Worm (Caenorhabditis elegans): ENCODE measurements around the gene ttr-45.
A peak's percentile ranks its signal among the peaks of the same experiment; 100 is the strongest.

Gene ttr-45

ce11 chrIV:13297746-13298145, 43.7 kb downstream of the ttr-45 start, which contains the start of the genes Y67H2A.2 and micu-1:
Y67H2A.2 (minus strand) TSS chrIV:13297819.
micu-1 (plus strand) TSS chrIV:13297926.
- TF ChIP-seq egl-27 (tag; optimal IDR thresholded peaks at IDR 0.05) (peak; percentile 17), unc-55 (GFP tag; optimal IDR thresholded peaks at IDR 0.05) (peak; percentile 90), F13H6.1 (tag; optimal IDR thresholded peaks at IDR 0.05) (peak; percentile 39), mab-5 (tag; optimal IDR thresholded peaks at IDR 0.05) (peak; percentile 27), nhr-11 (tag; optimal IDR thresholded peaks at IDR 0.05) (no peak), lin-13 (GFP tag; optimal IDR thresholded peaks at IDR 0.05) (peak; percentile 57), skn-1 (tag; optimal IDR thresholded peaks at IDR 0.05) (no peak), crh-2 (tag; optimal IDR thresholded peaks at IDR 0.05) (peak; percentile 81), ama-1 (optimal IDR thresholded peaks at IDR 0.05) (peak; percentile 56), lsy-2 (tag; optimal IDR thresholded peaks at IDR 0.05) (peak; percentile 82 to 87), nhr-21 (tag; optimal IDR thresholded peaks at IDR 0.05) (peak; percentile 42), gmeb-1 (tag; optimal IDR thresholded peaks at IDR 0.05) (peak; percentile 67), alr-1 (tag; optimal IDR thresholded peaks at IDR 0.05) (no peak), C34F6.9 (tag; optimal IDR thresholded peaks at IDR 0.05) (peak; percentile 81), blmp-1 (tag; optimal IDR thresholded peaks at IDR 0.05; ENCODE audit: insufficient read depth) (no peak), sma-3 (GFP tag; optimal IDR thresholded peaks at IDR 0.05) (peak; percentile 53), fos-1 (tag; optimal IDR thresholded peaks at IDR 0.05) (peak; percentile 4), lin-39 (tag; optimal IDR thresholded peaks at IDR 0.05) (no peak), nhr-129 (tag; optimal IDR thresholded peaks at IDR 0.05) (peak; percentile 86), ztf-4 (tag; optimal IDR thresholded peaks at IDR 0.05) (peak; percentile 42), sma-9 (GFP tag; optimal IDR thresholded peaks at IDR 0.05) (peak; percentile 39), sma-9 (tag; optimal IDR thresholded peaks at IDR 0.05) (no peak), elt-1 (tag; optimal IDR thresholded peaks at IDR 0.05) (no peak), lin-11 (tag; optimal IDR thresholded peaks at IDR 0.05) (peak; percentile 82), ztf-11 (tag; optimal IDR thresholded peaks at IDR 0.05) (no peak), mdl-1 (tag; optimal IDR thresholded peaks at IDR 0.05) (no peak), dmd-4 (tag; optimal IDR thresholded peaks at IDR 0.05) (no peak), snpc-4 (tag; optimal IDR thresholded peaks at IDR 0.05) (peak; percentile 33), nhr-25 (tag; optimal IDR thresholded peaks at IDR 0.05) (peak; percentile 60)

DNA sequence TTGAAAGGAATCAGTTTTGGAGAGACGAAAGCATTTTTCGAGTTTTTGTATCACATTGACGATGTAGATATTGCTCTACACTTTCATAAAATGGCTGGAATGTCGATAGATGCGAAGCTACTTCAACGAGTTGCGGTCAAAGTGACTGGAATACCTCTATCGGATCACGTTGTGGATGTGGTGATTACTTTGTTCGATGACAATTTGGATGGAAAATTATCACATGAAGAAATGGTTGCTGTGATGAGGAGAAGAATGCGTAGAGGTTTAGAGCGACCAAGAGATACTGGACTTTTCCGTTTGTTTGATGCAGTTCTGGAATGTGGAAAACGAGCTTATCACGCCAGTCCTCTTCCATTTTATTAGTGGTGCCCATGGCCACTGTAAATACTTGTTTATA, 45.6 kb downstream of the ttr-45 start:
- TF ChIP-seq lsy-2 (tag; optimal IDR thresholded peaks at IDR 0.05) (no peak), zag-1 (tag; optimal IDR thresholded peaks at IDR 0.05) (no peak), unc-55 (GFP tag; optimal IDR thresholded peaks at IDR 0.05) (no peak), lin-39 (tag; optimal IDR thresholded peaks at IDR 0.05) (no peak)

DNA sequence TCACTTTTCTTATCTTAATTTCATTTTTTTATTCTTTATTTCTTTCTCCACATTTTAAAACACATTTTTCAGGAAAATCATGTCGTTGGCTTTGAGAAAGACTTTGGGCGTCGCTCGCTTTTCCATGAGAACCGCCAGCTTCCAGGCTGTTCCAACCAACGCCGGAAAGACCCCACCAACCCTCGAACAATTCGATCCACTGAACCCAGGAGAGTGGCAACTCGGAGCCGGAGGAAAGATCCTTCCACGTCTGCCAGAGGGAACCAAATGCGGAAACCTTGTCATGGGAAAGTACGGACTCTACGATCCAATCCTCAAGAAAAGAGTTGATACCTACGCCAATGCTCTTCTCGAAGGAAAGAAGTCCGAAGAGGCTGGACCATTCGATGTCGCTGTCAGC, 46.1 kb downstream of the ttr-45 start, which contains the start of gene kdp-1:
TSS of gene kdp-1 (plus strand) at position 80 of the 400 bp plus-strand sequence.
- TF ChIP-seq alr-1 (tag; optimal IDR thresholded peaks at IDR 0.05) (no peak), lin-13 (GFP tag; optimal IDR thresholded peaks at IDR 0.05) (peak; percentile 9)

DNA sequence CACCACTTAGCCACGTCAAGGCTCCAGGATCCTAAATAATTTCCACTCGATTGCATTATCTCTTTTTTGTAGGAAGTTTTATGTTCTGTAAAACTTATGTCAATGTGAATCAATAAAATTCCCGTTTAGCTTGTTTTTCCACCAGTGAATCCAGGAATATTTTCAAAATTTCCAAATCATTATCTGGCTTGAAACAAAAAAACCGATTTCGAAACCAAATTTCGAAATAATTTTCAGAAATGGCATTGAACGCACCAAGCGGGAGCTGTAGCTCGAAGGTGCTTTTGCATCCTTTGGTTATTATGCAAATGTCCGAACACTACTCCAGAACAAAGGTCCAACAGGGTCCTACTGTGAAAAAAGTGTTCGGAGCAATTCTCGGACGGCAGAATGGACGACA, 46.6 kb downstream of the ttr-45 start, which contains the start of gene csn-6:
TSS of gene csn-6 (plus strand) at position 234 of the 400 bp plus-strand sequence.
- no peak for TF ChIP-seq sma-9 (GFP tag; optimal IDR thresholded peaks at IDR 0.05)
- TF ChIP-seq sma-9 (tag; optimal IDR thresholded peaks at IDR 0.05) = no peak
- no peak for TF ChIP-seq C34F6.9 (tag; optimal IDR thresholded peaks at IDR 0.05)
- TF ChIP-seq nhr-237 (tag; optimal IDR thresholded peaks at IDR 0.05) = no peak
- TF ChIP-seq elt-1 (tag; optimal IDR thresholded peaks at IDR 0.05) = no peak
- no peak for TF ChIP-seq lin-13 (GFP tag; optimal IDR thresholded peaks at IDR 0.05)
- TF ChIP-seq lsy-2 (tag; optimal IDR thresholded peaks at IDR 0.05) = no peak
- TF ChIP-seq sma-3 (GFP tag; optimal IDR thresholded peaks at IDR 0.05) = no peak
- no peak for TF ChIP-seq F13H6.1 (tag; optimal IDR thresholded peaks at IDR 0.05)
- no peak for TF ChIP-seq aly-2 (tag; optimal IDR thresholded peaks at IDR 0.05)
- no peak for TF ChIP-seq Y55F3AM.14 (GFP tag; optimal IDR thresholded peaks at IDR 0.05)
- no peak for TF ChIP-seq nhr-10 (tag; optimal IDR thresholded peaks at IDR 0.05)
- TF ChIP-seq nhr-12 (tag; optimal IDR thresholded peaks at IDR 0.05) = no peak
- no peak for TF ChIP-seq unc-55 (GFP tag; optimal IDR thresholded peaks at IDR 0.05)
- TF ChIP-seq nhr-21 (tag; optimal IDR thresholded peaks at IDR 0.05) = no peak
- TF ChIP-seq blmp-1 (tag; optimal IDR thresholded peaks at IDR 0.05; ENCODE audit: insufficient read depth) = no peak
- TF ChIP-seq unc-62 (GFP tag; optimal IDR thresholded peaks at IDR 0.05) = no peak
